Worm (Caenorhabditis elegans): ENCODE results near the gene best-19.

DNA sequence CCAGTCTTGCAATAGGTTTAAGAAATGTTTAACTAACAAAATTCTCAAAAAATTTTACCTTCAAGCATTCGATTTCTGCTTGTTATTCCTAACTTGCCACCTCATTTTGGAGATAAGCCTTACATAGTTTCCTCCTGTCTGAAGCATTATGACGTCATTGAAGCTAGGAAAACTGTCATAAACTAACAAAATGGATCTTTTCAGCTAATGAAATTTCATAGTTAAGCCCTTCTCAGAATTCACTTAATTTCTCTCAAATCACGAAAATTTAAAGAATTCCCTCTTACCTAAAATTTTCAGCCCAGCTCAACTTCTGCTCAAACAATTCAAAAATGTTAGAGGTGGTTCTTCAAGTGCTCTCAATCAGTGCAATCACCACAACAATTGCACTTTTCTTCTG is 23.8 kb downstream of the best-19 start, which contains the start of gene swt-1:
- no peak for TF ChIP-seq mdl-1 (tag; optimal IDR thresholded peaks at IDR 0.05)
- TF ChIP-seq fos-1 (tag; optimal IDR thresholded peaks at IDR 0.05): no peak
- no peak for TF ChIP-seq R02D3.7 (tag; optimal IDR thresholded peaks at IDR 0.05)
- TF ChIP-seq lin-39 (tag; optimal IDR thresholded peaks at IDR 0.05): no peak
- no peak for TF ChIP-seq dmd-4 (tag; optimal IDR thresholded peaks at IDR 0.05)
- TF ChIP-seq blmp-1 (tag; optimal IDR thresholded peaks at IDR 0.05; ENCODE audit: insufficient read depth): no peak
- no peak for TF ChIP-seq sem-4 (tag; optimal IDR thresholded peaks at IDR 0.05)
- no peak for TF ChIP-seq snpc-4 (tag; optimal IDR thresholded peaks at IDR 0.05)
- TF ChIP-seq lsy-2 (tag; optimal IDR thresholded peaks at IDR 0.05): no peak

All from whole organism, L2 larva.